Worm (Caenorhabditis elegans) whole organism, L3 larva: ENCODE results near the gene acp-4.

ENCODE experiments used
- R02D3.7 ChIP-seq: fragments of 150-350 bp; optimal IDR thresholded peaks from 2 replicates; lab custom pipeline; 2014; ENCODE audit warnings: missing biosample characterization, missing genetic modification characterization
- ZK546.5 ChIP-seq: sonication (generic microtip); optimal IDR thresholded peaks from 2 replicates; lab custom pipeline; 2017; ENCODE audit warnings: missing biosample characterization, missing genetic modification characterization
- ama-1 ChIP-seq: fragments of 150-350 bp; optimal IDR thresholded peaks from 2 replicates; lab custom pipeline; 2018
- ceh-28 ChIP-seq: fragments of 150-350 bp; optimal IDR thresholded peaks from 2 replicates; lab custom pipeline; 2014; ENCODE audit warnings: missing biosample characterization, missing genetic modification reagents, missing genetic modification characterization
- ceh-82 ChIP-seq: fragments of 150-350 bp; optimal IDR thresholded peaks from 2 replicates; lab custom pipeline; 2014; ENCODE audit warnings: missing biosample characterization, missing genetic modification characterization
- ceh-9 ChIP-seq: sonication (generic microtip); optimal IDR thresholded peaks from 2 replicates; lab custom pipeline; 2018; ENCODE audit warnings: missing biosample characterization, missing genetic modification characterization
- daf-12 ChIP-seq: fragments of 150-350 bp; optimal IDR thresholded peaks from 2 replicates; lab custom pipeline; 2014; ENCODE audit warnings: missing biosample characterization, missing genetic modification reagents, missing genetic modification characterization
- egl-27 ChIP-seq: sonication (generic microtip); optimal IDR thresholded peaks from 4 replicates; lab custom pipeline; 2017; ENCODE audit warnings: missing biosample characterization, missing genetic modification reagents, missing genetic modification characterization
- egl-5 ChIP-seq: fragments of 150-350 bp; optimal IDR thresholded peaks from 2 replicates; lab custom pipeline; 2017; ENCODE audit warnings: missing biosample characterization, missing genetic modification reagents, missing genetic modification characterization, inconsistent platforms
- elt-1 ChIP-seq: fragments of 150-350 bp; optimal IDR thresholded peaks from 2 replicates; lab custom pipeline; 2014; ENCODE audit warnings: missing biosample characterization, missing genetic modification characterization
- elt-2 ChIP-seq: sonication (generic microtip); optimal IDR thresholded peaks from 2 replicates; lab custom pipeline; 2016; ENCODE audit warnings: missing genetic modification reagents, mild to moderate bottlenecking, missing genetic modification characterization, missing compliant biosample characterization
- elt-3 ChIP-seq, 3 experiments: fragments of 150-350 bp in 1 of 3; sonication (generic microtip) in 2 of 3; optimal IDR thresholded peaks; 2 replicates in 2 of 3; 4 replicates in 1 of 3; lab custom pipeline; 2014 to 2017; ENCODE audit warnings: missing biosample characterization in 3 of 3, missing genetic modification characterization in 3 of 3
- eor-1 ChIP-seq, 2 experiments: fragments of 150-350 bp; optimal IDR thresholded peaks; 2 replicates each; lab custom pipeline; 2014 to 2018; ENCODE audit warnings: missing biosample characterization in 2 of 2, missing genetic modification characterization in 2 of 2
- fkh-2 ChIP-seq: fragments of 150-350 bp; optimal IDR thresholded peaks from 2 replicates; lab custom pipeline; 2014; ENCODE audit warnings: missing biosample characterization, missing genetic modification reagents, missing genetic modification characterization
- jun-1 ChIP-seq: fragments of 150-350 bp; optimal IDR thresholded peaks from 2 replicates; lab custom pipeline; 2014; ENCODE audit warnings: missing biosample characterization, missing genetic modification reagents, missing genetic modification characterization
- lin-15B ChIP-seq: fragments of 150-350 bp; optimal IDR thresholded peaks from 2 replicates; lab custom pipeline; 2014; ENCODE audit warnings: missing biosample characterization, missing genetic modification characterization
- lin-39 ChIP-seq: fragments of 150-350 bp; optimal IDR thresholded peaks from 2 replicates; lab custom pipeline; 2018; ENCODE audit warnings: missing biosample characterization, missing genetic modification reagents, missing genetic modification characterization
- mml-1 ChIP-seq: fragments of 150-350 bp; sonication (generic microtip); optimal IDR thresholded peaks from 3 replicates; lab custom pipeline; 2014; ENCODE audit warnings: missing biosample characterization, missing genetic modification characterization
- nfya-1 ChIP-seq: sonication (generic microtip); optimal IDR thresholded peaks from 2 replicates; lab custom pipeline; 2017; ENCODE audit warnings: missing genetic modification characterization, mild to moderate bottlenecking, missing compliant biosample characterization, antibody characterized with exemption, moderate library complexity; ENCODE audit not compliant: insufficient read depth
- nhr-11 ChIP-seq: fragments of 150-350 bp; optimal IDR thresholded peaks from 2 replicates; lab custom pipeline; 2014; ENCODE audit warnings: missing biosample characterization, missing genetic modification characterization
- nhr-25 ChIP-seq: sonication (generic microtip); optimal IDR thresholded peaks from 2 replicates; lab custom pipeline; 2017; ENCODE audit warnings: missing biosample characterization, missing genetic modification characterization
- nhr-28 ChIP-seq: fragments of 150-350 bp; optimal IDR thresholded peaks from 2 replicates; lab custom pipeline; 2014; ENCODE audit warnings: missing biosample characterization, missing genetic modification characterization
- nhr-43 ChIP-seq: sonication (generic microtip); optimal IDR thresholded peaks from 2 replicates; lab custom pipeline; 2016; ENCODE audit warnings: mild to moderate bottlenecking, missing genetic modification characterization, missing compliant biosample characterization; ENCODE audit not compliant: poor library complexity, severe bottlenecking
- nhr-76 ChIP-seq: fragments of 150-350 bp; sonication (generic microtip); optimal IDR thresholded peaks from 5 replicates; lab custom pipeline; 2014; ENCODE audit warnings: missing biosample characterization, missing genetic modification characterization
- pha-4 ChIP-seq: fragments of 150-350 bp; optimal IDR thresholded peaks from 2 replicates; lab custom pipeline; 2014; ENCODE audit warnings: missing biosample characterization, missing genetic modification reagents, missing genetic modification characterization
- pqm-1 ChIP-seq: fragments of 150-350 bp; optimal IDR thresholded peaks from 2 replicates; lab custom pipeline; 2017; ENCODE audit warnings: missing biosample characterization, missing genetic modification characterization, inconsistent platforms
- sea-2 ChIP-seq: fragments of 150-350 bp; sonication (generic microtip); optimal IDR thresholded peaks from 4 replicates; lab custom pipeline; 2014; ENCODE audit warnings: missing biosample characterization, missing genetic modification reagents, missing genetic modification characterization
- skn-1 ChIP-seq: fragments of 150-350 bp; optimal IDR thresholded peaks from 2 replicates; lab custom pipeline; 2014; ENCODE audit warnings: missing biosample characterization, missing genetic modification characterization
- snpc-4 ChIP-seq: fragments of 150-350 bp; optimal IDR thresholded peaks from 2 replicates; lab custom pipeline; 2014; ENCODE audit warnings: missing biosample characterization, missing genetic modification characterization
- unc-39 ChIP-seq: sonication (generic microtip); optimal IDR thresholded peaks from 4 replicates; lab custom pipeline; 2017; ENCODE audit warnings: missing biosample characterization, missing genetic modification characterization
- unc-62 ChIP-seq: fragments of 150-350 bp; sonication (generic microtip); optimal IDR thresholded peaks from 4 replicates; lab custom pipeline; 2014; ENCODE audit warnings: missing biosample characterization, missing genetic modification reagents, missing genetic modification characterization
- zag-1 ChIP-seq: fragments of 150-350 bp; optimal IDR thresholded peaks from 2 replicates; lab custom pipeline; 2014; ENCODE audit warnings: missing biosample characterization, missing genetic modification characterization
- ztf-11 ChIP-seq: fragments of 150-350 bp; optimal IDR thresholded peaks from 2 replicates; lab custom pipeline; 2014; ENCODE audit warnings: missing biosample characterization, missing genetic modification characterization

acp-4 gene

ce11 chrII:8435005-8435404 is at the start of gene acp-4:
Gene acp-4, minus strand, starts transcription at chrII:8435105.
- no peak for TF ChIP-seq sea-2 (GFP tag; lab: Kevin White, UChicago)

- TF ChIP-seq sea-2 (GFP tag; lab: Kevin White, UChicago) (no peak), pha-4 (tag; lab: Kevin White, UChicago) (peak; percentile 67), nhr-28 (no peak), zag-1 (tag; lab: Kevin White, UChicago) (no peak), elt-1 (tag; lab: Kevin White, UChicago) (no peak), daf-12 (tag; lab: Kevin White, UChicago) (no peak), skn-1 (tag; lab: Kevin White, UChicago) (peak; percentile 32), egl-27 (tag; lab: Kevin White, UChicago) (no peak), nfya-1 (tag; lab: Kevin White, UChicago) (peak; percentile 26), mml-1 (tag; lab: Kevin White, UChicago) (no peak), ZK546.5 (tag; lab: Kevin White, UChicago) (no peak), nhr-43 (tag; lab: Kevin White, UChicago) (peak; percentile 5), eor-1 (tag; optimal IDR thresholded peaks at IDR 0.05; lab: Kevin White, UChicago) (no peak), nhr-11 (peak; percentile 33), ama-1 (lab: Kevin White, UChicago) (no peak), fkh-2 (tag; lab: Kevin White, UChicago) (no peak), nhr-76 (tag; lab: Kevin White, UChicago) (no peak), ceh-82 (no peak), ceh-28 (tag; lab: Kevin White, UChicago) (peak; percentile 31), elt-2 (tag; lab: Kevin White, UChicago) (peak; percentile 96), nhr-25 (peak; percentile 26), jun-1 (tag; lab: Kevin White, UChicago) (peak; percentile 33), lin-15B (tag; lab: Kevin White, UChicago) (no peak), pqm-1 (peak; percentile 88), elt-3 (tag; optimal IDR thresholded peaks at IDR 0.05; lab: Kevin White, UChicago) (no peak)
- TF ChIP-seq, all 47 proteins: peak for 10
Measured at ce11 chrII:8484546-8484945, 49.6 kb upstream of the acp-4 start.

- TF ChIP-seq ceh-82 (no peak), ceh-28 (tag; lab: Kevin White, UChicago) (no peak), mml-1 (tag; lab: Kevin White, UChicago) (no peak), elt-3 (tag; optimal IDR thresholded peaks at IDR 0.05; lab: Kevin White, UChicago) (no peak), skn-1 (tag; lab: Kevin White, UChicago) (peak; percentile 94), pqm-1 (peak; percentile 4), nfya-1 (tag; lab: Kevin White, UChicago) (peak; percentile 17), jun-1 (tag; lab: Kevin White, UChicago) (no peak), unc-62 (GFP tag; lab: Kevin White, UChicago) (no peak), ceh-9 (no peak), egl-5 (tag; lab: Kevin White, UChicago) (no peak), pha-4 (tag; lab: Kevin White, UChicago) (no peak), R02D3.7 (no peak), ztf-11 (tag; lab: Kevin White, UChicago) (no peak), eor-1 (tag; optimal IDR thresholded peaks at IDR 0.05; lab: Kevin White, UChicago) (no peak), nhr-43 (tag; lab: Kevin White, UChicago) (peak; percentile 34), nhr-28 (no peak), unc-39 (tag; lab: Kevin White, UChicago) (no peak), egl-27 (tag; lab: Kevin White, UChicago) (no peak)
Measured at ce11 chrII:8483793-8484186, 48.9 kb upstream of the acp-4 start, which contains the start of gene taap-1. Gene taap-1, minus strand, starts transcription at chrII:8483871.

- TF ChIP-seq lin-39 (tag; lab: Kevin White, UChicago) (peak; percentile 39), skn-1 (tag; lab: Kevin White, UChicago) (peak; percentile 13), sea-2 (GFP tag; lab: Kevin White, UChicago) (no peak), nfya-1 (tag; lab: Kevin White, UChicago) (peak; percentile 46), nhr-43 (tag; lab: Kevin White, UChicago) (no peak), nhr-25 (peak; percentile 34), ama-1 (lab: Kevin White, UChicago) (no peak), pha-4 (tag; lab: Kevin White, UChicago) (peak; percentile 65), jun-1 (tag; lab: Kevin White, UChicago) (no peak), nhr-76 (tag; lab: Kevin White, UChicago) (no peak), egl-5 (tag; lab: Kevin White, UChicago) (no peak), snpc-4 (tag; lab: Kevin White, UChicago) (no peak), elt-2 (tag; lab: Kevin White, UChicago) (peak; percentile 7), lin-15B (tag; lab: Kevin White, UChicago) (peak; percentile 40), unc-39 (tag; lab: Kevin White, UChicago) (no peak)
- TF ChIP-seq, all 47 proteins: peak for 7
Measured at ce11 chrII:8483124-8483792, 48.4 kb upstream of the acp-4 start.
